Worm (Caenorhabditis elegans): ENCODE data around the gene F52C6.3.

- TF ChIP-seq pha-4 (tag; optimal IDR thresholded peaks at IDR 0.05), result no peak
- no peak for TF ChIP-seq unc-62 (GFP tag; optimal IDR thresholded peaks at IDR 0.05)
- no peak for TF ChIP-seq ztf-11 (tag; optimal IDR thresholded peaks at IDR 0.05)
Observed at ce11 chrII:1897936-1898335, 26.6 kb upstream of the F52C6.3 start, which contains the start of gene C46F9.6.

Data from whole organism, mixed stage, embryonic.